Fruit fly (Drosophila melanogaster) whole organism, pupa: Measurements from ENCODE around the gene CG15382.

ENCODE experiments used
- CG10348 ChIP-seq: fragments of 200-800 bp; sonication (Bioruptor generic); IDR thresholded peaks from 2 replicates; pipeline ENCODE4 v1.3.6; 2022; ENCODE audit warnings: missing biosample characterization, missing genetic modification characterization
- CG14655 ChIP-seq: fragments of 200-800 bp; sonication (Bioruptor generic); optimal IDR thresholded peaks from 3 replicates; lab custom pipeline; 2017; ENCODE audit warnings: mild to moderate bottlenecking, missing biosample characterization, missing genetic modification reagents, missing genetic modification characterization
- CG15710 ChIP-seq: fragments of 200-800 bp; sonication (Bioruptor generic); optimal IDR thresholded peaks from 2 replicates; lab custom pipeline; 2018; ENCODE audit warnings: missing biosample characterization, mild to moderate bottlenecking, missing genetic modification characterization, moderate library complexity
- CG32121 ChIP-seq: fragments of 200-800 bp; sonication (Bioruptor generic); IDR thresholded peaks from 2 replicates; pipeline ENCODE4 v1.3.6; 2022; ENCODE audit warnings: missing biosample characterization, missing genetic modification characterization
- EcR ChIP-seq: fragments of 200-800 bp; sonication (Bioruptor generic); optimal IDR thresholded peaks from 3 replicates; lab custom pipeline; 2019; ENCODE audit warnings: missing biosample characterization, missing genetic modification characterization, mild to moderate bottlenecking, moderate library complexity, missing genetic modification reagents
- Pif1B ChIP-seq: fragments of 200-800 bp; sonication (Bioruptor generic); optimal IDR thresholded peaks from 3 replicates; lab custom pipeline; 2016; ENCODE audit warnings: missing biosample characterization, missing genetic modification characterization
- Snoo ChIP-seq: fragments of 200-800 bp; sonication (Bioruptor generic); optimal IDR thresholded peaks from 3 replicates; lab custom pipeline; 2017; ENCODE audit warnings: missing biosample characterization, mild to moderate bottlenecking, missing genetic modification characterization, inconsistent platforms
- fd96Ca ChIP-seq: fragments of 200-800 bp; sonication (Bioruptor generic); IDR thresholded peaks from 3 replicates; pipeline ENCODE4 v1.3.6; 2022; ENCODE audit warnings: missing biosample characterization, missing genetic modification characterization
- gl ChIP-seq: fragments of 200-800 bp; sonication (Bioruptor generic); optimal IDR thresholded peaks from 2 replicates; lab custom pipeline; 2018; ENCODE audit warnings: missing biosample characterization, mild to moderate bottlenecking, missing genetic modification characterization

DNA sequence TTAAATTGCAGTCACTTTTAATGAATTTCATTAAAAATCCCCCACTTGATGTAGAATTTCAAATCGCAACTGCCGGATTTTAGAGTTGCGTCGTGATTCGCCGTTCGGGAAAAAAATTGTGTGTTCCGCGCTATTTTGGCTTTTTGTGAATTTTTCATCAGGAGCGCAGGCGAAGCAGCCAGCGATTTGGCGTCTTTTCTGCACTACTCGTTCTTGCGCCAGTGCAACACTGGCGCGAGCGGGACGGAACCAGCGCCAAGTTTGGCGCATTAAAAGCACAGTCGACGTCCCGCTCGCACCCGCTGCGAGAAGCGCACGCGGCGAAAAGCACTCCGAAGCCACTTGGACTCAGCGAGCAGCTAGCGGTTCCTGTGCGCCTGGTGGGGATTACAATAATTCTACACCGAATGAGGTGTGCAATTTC is 37.8 kb downstream of the CG15382 start:
- TF ChIP-seq gl (peak; percentile 65), CG14655 (GFP tag; lab: Kevin White, UChicago) (peak; percentile 32), EcR (GFP tag; lab: Kevin White, UChicago) (peak; percentile 87), Pif1B (GFP tag; lab: Kevin White, UChicago) (peak; percentile 33), CG32121 (GFP tag; lab: Robert Waterston, UW) (no peak), CG15710 (tag; lab: Kevin White, UChicago) (peak; percentile 27), fd96Ca (GFP tag; lab: Robert Waterston, UW) (no peak), CG10348 (no peak), Snoo (tag; lab: Kevin White, UChicago) (peak; percentile 81)
